Worm (Caenorhabditis elegans) whole organism, young adult: ENCODE data around the gene clec-195.
"Not testable (repeated sequence)": the region's sequence is repeated elsewhere in the genome, so short reads cannot be mapped to it uniquely, and the experiment has no call there.

Experiments
- F23B12.7 ChIP-seq: sonication (generic microtip); optimal IDR thresholded peaks from 2 replicates; lab custom pipeline; 2017; ENCODE audit warnings: missing genetic modification characterization, mild to moderate bottlenecking, missing compliant biosample characterization, antibody characterized with exemption, moderate library complexity; ENCODE audit not compliant: insufficient read depth
- aptf-3 ChIP-seq: fragments of 200-800 bp; sonication (Bioruptor generic); IDR thresholded peaks from 2 replicates; pipeline ENCODE4 v1.3.6; 2022; ENCODE audit warnings: missing genetic modification characterization, missing compliant biosample characterization
- attf-5 ChIP-seq: fragments of 200-800 bp; sonication (Bioruptor generic); optimal IDR thresholded peaks from 2 replicates; lab custom pipeline; 2018; ENCODE audit warnings: mild to moderate bottlenecking, missing genetic modification characterization, missing compliant biosample characterization
- ceh-40 ChIP-seq: fragments of 200-800 bp; sonication (Bioruptor generic); IDR thresholded peaks from 2 replicates; pipeline ENCODE4 v1.3.6; 2022; ENCODE audit warnings: missing genetic modification characterization, missing compliant biosample characterization
- ceh-79 ChIP-seq: sonication (generic microtip); optimal IDR thresholded peaks from 2 replicates; lab custom pipeline; 2017; ENCODE audit warnings: mild to moderate bottlenecking, missing genetic modification characterization, missing compliant biosample characterization
- egl-18 ChIP-seq: fragments of 200-800 bp; sonication (Bioruptor generic); IDR thresholded peaks from 2 replicates; pipeline ENCODE4 v1.3.6; 2022; ENCODE audit warnings: missing genetic modification reagents, missing genetic modification characterization, missing compliant biosample characterization
- nhr-80 ChIP-seq: sonication (generic microtip); optimal IDR thresholded peaks from 2 replicates; lab custom pipeline; 2016; ENCODE audit warnings: missing genetic modification characterization, missing compliant biosample characterization
- sea-2 ChIP-seq: fragments of 200-800 bp; sonication (Bioruptor generic); IDR thresholded peaks from 2 replicates; pipeline ENCODE4 v1.3.6; 2022; ENCODE audit warnings: missing genetic modification characterization, missing compliant biosample characterization
- snpc-4 ChIP-seq, 5 experiments: fragments of 150-350 bp in 1 of 5; sonication (generic microtip) in 4 of 5; optimal IDR thresholded peaks; 2 replicates each; lab custom pipeline; 2014 to 2018; ENCODE audit warnings: missing genetic modification characterization in 5 of 5, missing biosample characterization in 3 of 5, antibody characterized with exemption in 2 of 5, mild to moderate bottlenecking in 2 of 5, missing compliant biosample characterization in 2 of 5, missing genotype in 2 of 5, moderate library complexity in 2 of 5, missing genetic modification reagents in 1 of 5

ce11 chrIV:17076000-17076399 lies 30.4 kb upstream of the clec-195 start:
- not testable (repeated sequence) for TF ChIP-seq ceh-40 (GFP tag; lab: Robert Waterston, UW); attf-5; aptf-3 (GFP tag; lab: Robert Waterston, UW); snpc-4 (GFP tag; optimal IDR thresholded peaks at IDR 0.05; lab: Kevin White, UChicago); snpc-4 (tag; optimal IDR thresholded peaks at IDR 0.05; lab: Kevin White, UChicago); sea-2 (GFP tag; lab: Robert Waterston, UW); ceh-79 (tag; lab: Kevin White, UChicago); egl-18 (GFP tag; lab: Robert Waterston, UW); nhr-80 (tag; lab: Kevin White, UChicago); F23B12.7
